Fruit fly (Drosophila melanogaster): ENCODE results near the gene CG9270.

CG9270 gene

dm6 chr2L:20969674-20970297 lies 35.9 kb upstream of the CG9270 start:
- TF ChIP-seq CG11617 (GFP tag; optimal IDR thresholded peaks at IDR 0.05) (no peak), CG33017 (tag; optimal IDR thresholded peaks at IDR 0.05) (no peak), tj (GFP tag; optimal IDR thresholded peaks at IDR 0.05) (no peak), CG5204 (GFP tag; optimal IDR thresholded peaks at IDR 0.05) (no peak), kay (GFP tag; ENCODE audit: borderline replicate concordance) (no peak), CG1620 (GFP tag; optimal IDR thresholded peaks at IDR 0.05) (no peak), bab1 (GFP tag; optimal IDR thresholded peaks at IDR 0.05) (no peak), cnc (optimal IDR thresholded peaks at IDR 0.05) (no peak), Hr96 (GFP tag; optimal IDR thresholded peaks at IDR 0.05) (no peak), CG12768 (GFP tag; optimal IDR thresholded peaks at IDR 0.05) (no peak), Mnt (GFP tag; optimal IDR thresholded peaks at IDR 0.05) (no peak), CG14711 (tag; optimal IDR thresholded peaks at IDR 0.05) (no peak), CG7101 (tag; optimal IDR thresholded peaks at IDR 0.05) (no peak), toe (GFP tag; optimal IDR thresholded peaks at IDR 0.05) (no peak), Clk (GFP tag; optimal IDR thresholded peaks at IDR 0.05) (no peak), cic (GFP tag; optimal IDR thresholded peaks at IDR 0.05) (no peak)

dm6 chr2L:20968727-20969126 lies 34.8 kb upstream of the CG9270 start:
- no peak for TF ChIP-seq CG5204 (GFP tag; optimal IDR thresholded peaks at IDR 0.05)
- no peak for TF ChIP-seq CG33017 (tag; optimal IDR thresholded peaks at IDR 0.05)
- no peak for TF ChIP-seq cnc (optimal IDR thresholded peaks at IDR 0.05)
- TF ChIP-seq ovo (GFP tag; optimal IDR thresholded peaks at IDR 0.05) = no peak
- TF ChIP-seq CG7045 (GFP tag; optimal IDR thresholded peaks at IDR 0.05) = no peak
- TF ChIP-seq CG12768 (GFP tag; optimal IDR thresholded peaks at IDR 0.05) = no peak
- no peak for TF ChIP-seq pad (GFP tag; optimal IDR thresholded peaks at IDR 0.05)

dm6 chr2L:20965001-20965400 lies 31.1 kb upstream of the CG9270 start:
- TF ChIP-seq CG7045 (GFP tag; optimal IDR thresholded peaks at IDR 0.05) = no peak
- no peak for TF ChIP-seq Mnt (GFP tag; optimal IDR thresholded peaks at IDR 0.05)
- TF ChIP-seq CG11617 (GFP tag; optimal IDR thresholded peaks at IDR 0.05) = no peak
- TF ChIP-seq CG14711 (tag; optimal IDR thresholded peaks at IDR 0.05) = no peak
- TF ChIP-seq toe (GFP tag; optimal IDR thresholded peaks at IDR 0.05) = no peak
- no peak for TF ChIP-seq tj (GFP tag; optimal IDR thresholded peaks at IDR 0.05)
- no peak for TF ChIP-seq CG33017 (tag; optimal IDR thresholded peaks at IDR 0.05)
- no peak for TF ChIP-seq Clk (GFP tag; optimal IDR thresholded peaks at IDR 0.05)
- no peak for TF ChIP-seq Crg-1 (GFP tag; optimal IDR thresholded peaks at IDR 0.05)
- no peak for TF ChIP-seq kay (GFP tag; ENCODE audit: borderline replicate concordance)
- TF ChIP-seq bab1 (GFP tag; optimal IDR thresholded peaks at IDR 0.05) = no peak
- no peak for TF ChIP-seq CG7101 (tag; optimal IDR thresholded peaks at IDR 0.05)
- no peak for TF ChIP-seq CG1620 (GFP tag; optimal IDR thresholded peaks at IDR 0.05)
- TF ChIP-seq cnc (optimal IDR thresholded peaks at IDR 0.05) = no peak
- TF ChIP-seq ovo (GFP tag; optimal IDR thresholded peaks at IDR 0.05) = no peak
- TF ChIP-seq cic (GFP tag; optimal IDR thresholded peaks at IDR 0.05) = no peak
- no peak for TF ChIP-seq CG5204 (GFP tag; optimal IDR thresholded peaks at IDR 0.05)
- TF ChIP-seq CG12768 (GFP tag; optimal IDR thresholded peaks at IDR 0.05) = no peak
- no peak for TF ChIP-seq Hr96 (GFP tag; optimal IDR thresholded peaks at IDR 0.05)
- no peak for TF ChIP-seq pad (GFP tag; optimal IDR thresholded peaks at IDR 0.05)

- TF ChIP-seq CG7045 (GFP tag; optimal IDR thresholded peaks at IDR 0.05) (no peak), Clk (GFP tag; optimal IDR thresholded peaks at IDR 0.05) (no peak), CG14711 (tag; optimal IDR thresholded peaks at IDR 0.05) (no peak), CG1620 (GFP tag; optimal IDR thresholded peaks at IDR 0.05) (no peak), ovo (GFP tag; optimal IDR thresholded peaks at IDR 0.05) (no peak), CG12768 (GFP tag; optimal IDR thresholded peaks at IDR 0.05) (no peak), Hr96 (GFP tag; optimal IDR thresholded peaks at IDR 0.05) (no peak), CG5204 (GFP tag; optimal IDR thresholded peaks at IDR 0.05) (no peak), CG7101 (tag; optimal IDR thresholded peaks at IDR 0.05) (no peak), kay (GFP tag; ENCODE audit: borderline replicate concordance) (no peak), Crg-1 (GFP tag; optimal IDR thresholded peaks at IDR 0.05) (no peak), CG11617 (GFP tag; optimal IDR thresholded peaks at IDR 0.05) (no peak), cnc (optimal IDR thresholded peaks at IDR 0.05) (no peak)
These were observed 26.2 kb upstream of the CG9270 start for dm6 chr2L:20960019-20960525.

dm6 chr2L:20957968-20958367 lies 24.1 kb upstream of the CG9270 start:
- TF ChIP-seq Mnt (GFP tag; optimal IDR thresholded peaks at IDR 0.05) (no peak), CG12768 (GFP tag; optimal IDR thresholded peaks at IDR 0.05) (no peak), CG33017 (tag; optimal IDR thresholded peaks at IDR 0.05) (no peak), CG11617 (GFP tag; optimal IDR thresholded peaks at IDR 0.05) (no peak), kay (GFP tag; ENCODE audit: borderline replicate concordance) (no peak), cnc (optimal IDR thresholded peaks at IDR 0.05) (no peak), CG7045 (GFP tag; optimal IDR thresholded peaks at IDR 0.05) (no peak), bab1 (GFP tag; optimal IDR thresholded peaks at IDR 0.05) (no peak), Hr96 (GFP tag; optimal IDR thresholded peaks at IDR 0.05) (no peak), toe (GFP tag; optimal IDR thresholded peaks at IDR 0.05) (no peak), Clk (GFP tag; optimal IDR thresholded peaks at IDR 0.05) (no peak), cic (GFP tag; optimal IDR thresholded peaks at IDR 0.05) (no peak), tj (GFP tag; optimal IDR thresholded peaks at IDR 0.05) (no peak), Crg-1 (GFP tag; optimal IDR thresholded peaks at IDR 0.05) (no peak), CG5204 (GFP tag; optimal IDR thresholded peaks at IDR 0.05) (no peak)

- TF ChIP-seq Crg-1 (GFP tag; optimal IDR thresholded peaks at IDR 0.05) (no peak), CG7045 (GFP tag; optimal IDR thresholded peaks at IDR 0.05) (no peak), kay (GFP tag; ENCODE audit: borderline replicate concordance) (no peak), CG5204 (GFP tag; optimal IDR thresholded peaks at IDR 0.05) (no peak), toe (GFP tag; optimal IDR thresholded peaks at IDR 0.05) (no peak), CG33017 (tag; optimal IDR thresholded peaks at IDR 0.05) (no peak), CG14711 (tag; optimal IDR thresholded peaks at IDR 0.05) (no peak), Hr96 (GFP tag; optimal IDR thresholded peaks at IDR 0.05) (no peak), tj (GFP tag; optimal IDR thresholded peaks at IDR 0.05) (no peak), Clk (GFP tag; optimal IDR thresholded peaks at IDR 0.05) (no peak), bab1 (GFP tag; optimal IDR thresholded peaks at IDR 0.05) (no peak), pad (GFP tag; optimal IDR thresholded peaks at IDR 0.05) (no peak)
These were observed 23.4 kb upstream of the CG9270 start for dm6 chr2L:20957266-20957665.
